Fruit fly (Drosophila melanogaster): ENCODE data around the gene eEF2.

dm6 chr2L:21681322-21682268, at the start of gene eEF2:
- TF ChIP-seq CTCF (optimal IDR thresholded peaks at IDR 0.05) (peak; percentile 33 to 57), CG8478 (optimal IDR thresholded peaks at IDR 0.05) (no peak)

All from S2 (cell line).